Worm (Caenorhabditis elegans): ENCODE data around the gene C18H7.4.

Gene C18H7.4

ce11 chrIV:604144-604543 is 11.0 kb downstream of the C18H7.4 start, which contains the start of gene col-102:
Gene col-102 (plus strand): TSS chrIV:604444.
- no peak for TF ChIP-seq rec-8 (tag; optimal IDR thresholded peaks at IDR 0.05)
- no peak for TF ChIP-seq F33H1.4 (GFP tag; IDR thresholded peaks at IDR 0.05)
- no peak for TF ChIP-seq cebp-1 (GFP tag; IDR thresholded peaks at IDR 0.05)
- no peak for TF ChIP-seq cebp-1 (tag; optimal IDR thresholded peaks at IDR 0.05)
- TF ChIP-seq dpff-1 (tag; optimal IDR thresholded peaks at IDR 0.05): no peak
- TF ChIP-seq lin-40 (tag; optimal IDR thresholded peaks at IDR 0.05): no peak
- no peak for TF ChIP-seq nfya-2 (GFP tag; IDR thresholded peaks at IDR 0.05)
- no peak for TF ChIP-seq lin-26 (GFP tag; IDR thresholded peaks at IDR 0.05)
- no peak for TF ChIP-seq Y95B8A.8 (GFP tag; IDR thresholded peaks at IDR 0.05)
- no peak for TF ChIP-seq Y53G8AR.9 (GFP tag; conservative IDR thresholded peaks at IDR 0.05)
- no peak for TF ChIP-seq B0035.1 (tag; optimal IDR thresholded peaks at IDR 0.05)
- TF ChIP-seq lsl-1 (GFP tag; optimal IDR thresholded peaks at IDR 0.05): no peak
- TF ChIP-seq akir-1 (GFP tag; optimal IDR thresholded peaks at IDR 0.05): no peak
- TF ChIP-seq snpc-1.1 (tag; optimal IDR thresholded peaks at IDR 0.05; ENCODE audit: insufficient read depth): no peak

- TF ChIP-seq ceh-27 (GFP tag; optimal IDR thresholded peaks at IDR 0.05) (no peak), dpff-1 (tag; optimal IDR thresholded peaks at IDR 0.05) (no peak), snpc-4 (GFP tag; optimal IDR thresholded peaks at IDR 0.05) (no peak), snpc-4 (tag; optimal IDR thresholded peaks at IDR 0.05) (no peak), gei-17 (GFP tag; optimal IDR thresholded peaks at IDR 0.05) (no peak), F39B2.1 (GFP tag; IDR thresholded peaks at IDR 0.05) (no peak), lag-1 (GFP tag; IDR thresholded peaks at IDR 0.05) (no peak), hmg-1.2 (GFP tag; IDR thresholded peaks at IDR 0.05) (no peak), akir-1 (GFP tag; optimal IDR thresholded peaks at IDR 0.05) (no peak), ets-4 (GFP tag; optimal IDR thresholded peaks at IDR 0.05) (no peak), Y53F4B.3 (GFP tag; IDR thresholded peaks at IDR 0.05) (no peak), zfh-2 (GFP tag; conservative IDR thresholded peaks at IDR 0.05) (peak; percentile 57), mel-28 (tag; optimal IDR thresholded peaks at IDR 0.05; ENCODE audit: borderline replicate concordance) (no peak), mxl-1 (tag; optimal IDR thresholded peaks at IDR 0.05) (no peak), F37B4.10 (GFP tag; IDR thresholded peaks at IDR 0.05) (no peak), mcd-1 (GFP tag; IDR thresholded peaks at IDR 0.05) (0 out of 2 replicates have a peak, but pooled peaks have one; percentile 7), let-526 (GFP tag; IDR thresholded peaks at IDR 0.05) (no peak)
Measured at ce11 chrIV:604817-605216, 11.7 kb downstream of the C18H7.4 start.

ce11 chrIV:605431-605830 is 12.3 kb downstream of the C18H7.4 start:
- no peak for TF ChIP-seq unc-62 (GFP tag; optimal IDR thresholded peaks at IDR 0.05)
- TF ChIP-seq unc-130 (GFP tag; optimal IDR thresholded peaks at IDR 0.05): no peak
- TF ChIP-seq madf-8 (GFP tag; conservative IDR thresholded peaks at IDR 0.05): no peak
- peak; percentile 84 for TF ChIP-seq zfh-2 (GFP tag; conservative IDR thresholded peaks at IDR 0.05)
- no peak for TF ChIP-seq madf-6 (GFP tag; IDR thresholded peaks at IDR 0.05)
- TF ChIP-seq lin-26 (GFP tag; IDR thresholded peaks at IDR 0.05): 0 out of 2 replicates have a peak, but pooled peaks have one; percentile 12
- no peak for TF ChIP-seq lir-1 (GFP tag; conservative IDR thresholded peaks at IDR 0.05)
- no peak for TF ChIP-seq mel-28 (tag; optimal IDR thresholded peaks at IDR 0.05; ENCODE audit: borderline replicate concordance)
- TF ChIP-seq egrh-3 (GFP tag; IDR thresholded peaks at IDR 0.05): peak; percentile 100
- TF ChIP-seq mcd-1 (GFP tag; IDR thresholded peaks at IDR 0.05): peak; percentile 71; the same call in 1 of the 2 replicates
- TF ChIP-seq him-1 (tag; optimal IDR thresholded peaks at IDR 0.05): no peak
- no peak for TF ChIP-seq F10E7.11 (tag; optimal IDR thresholded peaks at IDR 0.05)
